Fruit fly (Drosophila melanogaster): ENCODE measurements around the gene TP53INP.

The TP53INP gene

dm6 chr3L:4363887-4364794, 42.6 kb upstream of the TP53INP start, which contains the start of the genes Cip4 and mRpS6:
Gene Cip4 (minus strand): TSS chr3L:4364102.
Gene mRpS6 (plus strand): TSS chr3L:4364550.
- no peak for TF ChIP-seq Jra (GFP tag; optimal IDR thresholded peaks at IDR 0.05)
- peak; percentile 51 for TF ChIP-seq HLH106 (tag; optimal IDR thresholded peaks at IDR 0.05)
- no peak for TF ChIP-seq GATAd (GFP tag; optimal IDR thresholded peaks at IDR 0.05)
- peak; percentile 29 for TF ChIP-seq h (GFP tag; optimal IDR thresholded peaks at IDR 0.05)
- TF ChIP-seq Dif (GFP tag; optimal IDR thresholded peaks at IDR 0.05; ENCODE audit: partially characterized antibody), result peak; percentile 38
- peak; percentile 89 for TF ChIP-seq brk (GFP tag; optimal IDR thresholded peaks at IDR 0.05)
- TF ChIP-seq usp (GFP tag; optimal IDR thresholded peaks at IDR 0.05), result no peak
- no peak for TF ChIP-seq Vsx2 (GFP tag; optimal IDR thresholded peaks at IDR 0.05; ENCODE audit: partially characterized antibody)
- TF ChIP-seq Hr83 (GFP tag; optimal IDR thresholded peaks at IDR 0.05; ENCODE audit: poor library complexity, severe bottlenecking), result peak; percentile 86
- TF ChIP-seq Dfd (GFP tag; optimal IDR thresholded peaks at IDR 0.05), result no peak
- peak; percentile 34 for TF ChIP-seq Rel (GFP tag; optimal IDR thresholded peaks at IDR 0.05)
- peak; percentile 53 for TF ChIP-seq Rel (tag; optimal IDR thresholded peaks at IDR 0.05)
- peak; percentile 5 for TF ChIP-seq CrebA (GFP tag; optimal IDR thresholded peaks at IDR 0.05; ENCODE audit: borderline replicate concordance)
- TF ChIP-seq Myc (optimal IDR thresholded peaks at IDR 0.05), result peak; percentile 61
- TF ChIP-seq dsf (GFP tag; optimal IDR thresholded peaks at IDR 0.05; ENCODE audit: borderline replicate concordance), result no peak
- peak; percentile 79 for TF ChIP-seq Sp1 (GFP tag; optimal IDR thresholded peaks at IDR 0.05)
- peak; percentile 65 for TF ChIP-seq fru (GFP tag; optimal IDR thresholded peaks at IDR 0.05)
- TF ChIP-seq OdsH (GFP tag; optimal IDR thresholded peaks at IDR 0.05), result peak; percentile 69
- no peak for TF ChIP-seq Abd-B (GFP tag; optimal IDR thresholded peaks at IDR 0.05)
- no peak for TF ChIP-seq pan (optimal IDR thresholded peaks at IDR 0.05)
- TF ChIP-seq rgr (GFP tag; optimal IDR thresholded peaks at IDR 0.05), result peak; percentile 84
- TF ChIP-seq ey (GFP tag; optimal IDR thresholded peaks at IDR 0.05), result peak; percentile 53
- TF ChIP-seq woc (GFP tag; optimal IDR thresholded peaks at IDR 0.05), result peak; percentile 55
- peak; percentile 79 for TF ChIP-seq Hnf4 (GFP tag; optimal IDR thresholded peaks at IDR 0.05)
- peak; percentile 72 for TF ChIP-seq tai (GFP tag; optimal IDR thresholded peaks at IDR 0.05)
- peak; percentile 91 for TF ChIP-seq jim (GFP tag; optimal IDR thresholded peaks at IDR 0.05)
- peak; percentile 70 for TF ChIP-seq psq (GFP tag; optimal IDR thresholded peaks at IDR 0.05)
- no peak for TF ChIP-seq Mio (GFP tag; optimal IDR thresholded peaks at IDR 0.05)
- peak in 1 of 2 experiments; percentile 84 for TF ChIP-seq foxo (GFP tag; optimal IDR thresholded peaks at IDR 0.05)
- peak; percentile 10 for TF ChIP-seq CG32264 (GFP tag; optimal IDR thresholded peaks at IDR 0.05)
- peak; percentile 70 for TF ChIP-seq sv (GFP tag; optimal IDR thresholded peaks at IDR 0.05)
- TF ChIP-seq br (GFP tag; optimal IDR thresholded peaks at IDR 0.05), result peak; percentile 48
- TF ChIP-seq dmrt93B (GFP tag; optimal IDR thresholded peaks at IDR 0.05), result peak; percentile 16

dm6 chr3L:4365197-4365596, 41.5 kb upstream of the TP53INP start, which contains the start of gene CG33514:
Gene CG33514 (plus strand): TSS chr3L:4365434.
- peak; percentile 51 for TF ChIP-seq CrebA (GFP tag; optimal IDR thresholded peaks at IDR 0.05; ENCODE audit: borderline replicate concordance)
- no peak for TF ChIP-seq Abd-B (GFP tag; optimal IDR thresholded peaks at IDR 0.05)
- TF ChIP-seq HLH106 (tag; optimal IDR thresholded peaks at IDR 0.05), result no peak
- TF ChIP-seq Sp1 (GFP tag; optimal IDR thresholded peaks at IDR 0.05), result no peak
- TF ChIP-seq OdsH (GFP tag; optimal IDR thresholded peaks at IDR 0.05), result no peak

DNA sequence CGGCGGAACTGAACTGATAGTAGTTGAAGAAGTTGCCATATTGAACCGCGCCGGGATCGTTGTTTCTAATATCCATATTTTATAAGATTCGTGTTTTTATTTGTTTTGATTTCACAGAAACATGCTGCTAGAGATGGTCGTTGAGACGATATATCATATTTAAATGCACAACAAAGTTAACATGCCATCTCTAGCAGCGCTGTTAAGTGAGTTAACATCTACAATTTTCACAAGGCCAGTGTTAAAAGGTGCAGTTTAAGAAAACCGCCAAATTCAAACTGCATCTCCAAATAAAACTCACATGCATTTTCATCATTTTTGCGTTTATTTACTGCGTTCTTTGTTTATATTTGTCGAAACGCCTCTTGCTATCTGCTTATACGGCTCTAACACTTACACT, 39.4 kb upstream of the TP53INP start, which contains the start of gene CG11342:
CG11342 (minus strand) TSS at position 120 of the 400 bp plus-strand sequence.
- TF ChIP-seq HLH106 (tag; optimal IDR thresholded peaks at IDR 0.05) (no peak), Hnf4 (GFP tag; optimal IDR thresholded peaks at IDR 0.05) (peak; percentile 76), OdsH (GFP tag; optimal IDR thresholded peaks at IDR 0.05) (peak; percentile 11), h (GFP tag; optimal IDR thresholded peaks at IDR 0.05) (no peak), woc (GFP tag; optimal IDR thresholded peaks at IDR 0.05) (peak; percentile 2), jim (GFP tag; optimal IDR thresholded peaks at IDR 0.05) (no peak), Vsx2 (GFP tag; optimal IDR thresholded peaks at IDR 0.05; ENCODE audit: partially characterized antibody) (no peak), fru (GFP tag; optimal IDR thresholded peaks at IDR 0.05) (peak; percentile 54), Myc (optimal IDR thresholded peaks at IDR 0.05) (no peak), rgr (GFP tag; optimal IDR thresholded peaks at IDR 0.05) (peak; percentile 57), tai (GFP tag; optimal IDR thresholded peaks at IDR 0.05) (peak; percentile 77), sage (GFP tag; optimal IDR thresholded peaks at IDR 0.05) (no peak), dmrt93B (GFP tag; optimal IDR thresholded peaks at IDR 0.05) (no peak), Mio (GFP tag; optimal IDR thresholded peaks at IDR 0.05) (no peak), N (GFP tag; optimal IDR thresholded peaks at IDR 0.05) (no peak), foxo (GFP tag; optimal IDR thresholded peaks at IDR 0.05) (peak in 1 of 2 experiments; percentile 43), sv (GFP tag; optimal IDR thresholded peaks at IDR 0.05) (no peak), CrebA (GFP tag; optimal IDR thresholded peaks at IDR 0.05; ENCODE audit: borderline replicate concordance) (no peak), Abd-B (GFP tag; optimal IDR thresholded peaks at IDR 0.05) (no peak), br (GFP tag; optimal IDR thresholded peaks at IDR 0.05) (peak; percentile 21), usp (GFP tag; optimal IDR thresholded peaks at IDR 0.05) (no peak), Jra (GFP tag; optimal IDR thresholded peaks at IDR 0.05) (peak; percentile 8), psq (GFP tag; optimal IDR thresholded peaks at IDR 0.05) (no peak), dsf (GFP tag; optimal IDR thresholded peaks at IDR 0.05; ENCODE audit: borderline replicate concordance) (no peak), Hr83 (GFP tag; optimal IDR thresholded peaks at IDR 0.05; ENCODE audit: poor library complexity, severe bottlenecking) (peak; percentile 84), brk (GFP tag; optimal IDR thresholded peaks at IDR 0.05) (no peak), Dif (GFP tag; optimal IDR thresholded peaks at IDR 0.05; ENCODE audit: partially characterized antibody) (no peak), GATAd (GFP tag; optimal IDR thresholded peaks at IDR 0.05) (no peak)
